Worm (Caenorhabditis elegans) whole organism, young adult: ENCODE data around the gene F53A9.8.

Experiments used
- F23B12.7 ChIP-seq: sonication (generic microtip); optimal IDR thresholded peaks from 2 replicates; lab custom pipeline; 2017; ENCODE audit warnings: missing genetic modification characterization, mild to moderate bottlenecking, missing compliant biosample characterization, antibody characterized with exemption, moderate library complexity; ENCODE audit not compliant: insufficient read depth
- Y53F4B.3 ChIP-seq: fragments of 200-800 bp; sonication (Bioruptor generic); IDR thresholded peaks from 2 replicates; pipeline ENCODE4 v1.3.6; 2022; ENCODE audit warnings: missing genetic modification reagents, missing genetic modification characterization, missing compliant biosample characterization
- lir-1 ChIP-seq: fragments of 200-800 bp; sonication (Bioruptor generic); conservative IDR thresholded peaks from 2 replicates; pipeline ENCODE4 v1.3.6; 2022; ENCODE audit warnings: missing genetic modification reagents, missing genetic modification characterization, missing compliant biosample characterization
- snpc-1.3 ChIP-seq: sonication (generic microtip); optimal IDR thresholded peaks from 2 replicates; lab custom pipeline; 2017; ENCODE audit warnings: missing genetic modification characterization, mild to moderate bottlenecking, missing compliant biosample characterization, antibody characterized with exemption, moderate library complexity, missing genotype, missing genetic modification reagents; ENCODE audit not compliant: insufficient read depth
- snpc-4 ChIP-seq, 5 experiments: fragments of 150-350 bp in 1 of 5; sonication (generic microtip) in 4 of 5; optimal IDR thresholded peaks; 2 replicates each; lab custom pipeline; 2014 to 2018; ENCODE audit warnings: missing genetic modification characterization in 5 of 5, missing biosample characterization in 3 of 5, antibody characterized with exemption in 2 of 5, mild to moderate bottlenecking in 2 of 5, missing compliant biosample characterization in 2 of 5, missing genotype in 2 of 5, moderate library complexity in 2 of 5, missing genetic modification reagents in 1 of 5

DNA sequence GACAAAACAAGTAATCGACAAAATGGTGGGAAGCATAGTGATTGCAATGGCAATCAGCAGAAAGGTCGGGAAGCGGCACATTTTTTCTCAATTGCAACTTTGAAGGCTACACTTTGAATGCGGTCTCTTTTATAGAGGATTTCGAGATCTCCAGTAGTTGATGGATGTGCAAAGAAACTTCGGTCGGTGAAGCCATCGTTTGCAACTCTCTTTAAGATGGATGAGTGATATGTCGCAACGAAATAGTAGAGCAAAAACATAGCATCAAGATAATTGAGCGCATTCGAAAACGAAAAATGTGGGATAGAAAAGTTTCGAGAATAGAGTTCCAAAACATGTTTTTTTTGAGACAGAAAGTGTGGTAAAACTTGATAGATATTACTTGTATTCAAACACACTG lies 8.6 kb upstream of the F53A9.8 start, which contains the start of gene EGAP4.1:
- TF ChIP-seq snpc-4 (GFP tag; optimal IDR thresholded peaks at IDR 0.05; lab: Kevin White, UChicago) (no peak), snpc-4 (tag; optimal IDR thresholded peaks at IDR 0.05; lab: Kevin White, UChicago) (no peak), Y53F4B.3 (GFP tag; lab: Robert Waterston, UW) (no peak), F23B12.7 (tag; lab: Kevin White, UChicago) (no peak), snpc-1.3 (no peak), lir-1 (no peak)
